Worm (Caenorhabditis elegans): ENCODE measurements around the gene tag-241.

Gene tag-241

ce11 chrX:11828661-11829060 lies 4.9 kb downstream of the tag-241 start:
- no peak for TF ChIP-seq dao-5 (tag; optimal IDR thresholded peaks at IDR 0.05)
- no peak for TF ChIP-seq him-1 (tag; optimal IDR thresholded peaks at IDR 0.05)

ce11 chrX:11837378-11837777 lies 13.6 kb downstream of the tag-241 start, which contains the start of gene taf-7.1:
Gene taf-7.1, minus strand, starts transcription at chrX:11837478.
- TF ChIP-seq him-1 (tag; optimal IDR thresholded peaks at IDR 0.05) = no peak
- TF ChIP-seq dao-5 (tag; optimal IDR thresholded peaks at IDR 0.05) = no peak
- TF ChIP-seq W03F9.2 (tag; optimal IDR thresholded peaks at IDR 0.05) = no peak

- TF ChIP-seq him-1 (tag; optimal IDR thresholded peaks at IDR 0.05) (no peak), W03F9.2 (tag; optimal IDR thresholded peaks at IDR 0.05) (no peak)
Observed at ce11 chrX:11843363-11843762, 19.6 kb downstream of the tag-241 start, which contains the start of gene F54F7.2. Gene F54F7.2, plus strand, starts transcription at chrX:11843663.

DNA sequence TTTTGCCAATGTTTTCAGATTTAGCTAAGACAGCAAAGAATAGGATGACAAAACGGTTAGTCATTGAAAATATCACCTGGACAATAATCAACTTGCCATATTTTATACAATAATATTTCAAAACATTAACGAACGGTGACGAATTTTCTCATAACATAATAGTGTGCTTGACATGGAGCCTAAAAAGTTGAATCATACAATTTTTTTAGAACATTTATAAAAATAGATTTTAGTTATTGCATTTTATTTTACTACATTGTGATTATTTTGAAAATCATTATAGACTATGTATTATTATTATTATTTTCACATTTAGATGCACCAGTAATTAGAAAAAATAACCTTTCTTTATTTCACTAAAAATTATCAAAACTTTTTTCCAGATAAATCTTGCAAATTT lies 24.8 kb downstream of the tag-241 start, which contains the start of gene F54F7.9:
Gene F54F7.9 (minus strand): TSS at position 101 of the 400 bp plus-strand sequence.
- TF ChIP-seq W03F9.2 (tag; optimal IDR thresholded peaks at IDR 0.05) (no peak), him-1 (tag; optimal IDR thresholded peaks at IDR 0.05) (no peak)

DNA sequence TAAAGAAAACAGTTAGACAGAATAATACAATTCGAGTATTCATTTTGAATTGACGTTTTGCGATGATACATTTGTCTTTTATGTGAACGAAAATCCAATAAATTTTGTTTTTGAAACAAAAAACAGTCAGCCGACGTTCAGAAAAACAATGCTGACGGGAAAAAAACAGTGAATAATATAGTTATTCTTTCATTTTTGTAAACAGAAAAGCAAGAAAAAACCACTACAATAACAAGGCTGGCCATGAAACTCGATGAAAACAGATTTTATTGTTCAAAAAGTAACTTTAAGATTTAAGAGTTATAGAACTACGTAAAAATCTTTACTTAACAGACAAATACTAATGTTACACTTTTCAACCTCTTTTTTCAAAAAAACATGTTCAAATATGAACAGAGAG lies 26.3 kb downstream of the tag-241 start, which contains the start of gene F54F7.3:
Gene F54F7.3 (minus strand): TSS at position 101 of the 400 bp plus-strand sequence.
- TF ChIP-seq dao-5 (tag; optimal IDR thresholded peaks at IDR 0.05) (no peak), W03F9.2 (tag; optimal IDR thresholded peaks at IDR 0.05) (no peak), him-1 (tag; optimal IDR thresholded peaks at IDR 0.05) (no peak)

DNA sequence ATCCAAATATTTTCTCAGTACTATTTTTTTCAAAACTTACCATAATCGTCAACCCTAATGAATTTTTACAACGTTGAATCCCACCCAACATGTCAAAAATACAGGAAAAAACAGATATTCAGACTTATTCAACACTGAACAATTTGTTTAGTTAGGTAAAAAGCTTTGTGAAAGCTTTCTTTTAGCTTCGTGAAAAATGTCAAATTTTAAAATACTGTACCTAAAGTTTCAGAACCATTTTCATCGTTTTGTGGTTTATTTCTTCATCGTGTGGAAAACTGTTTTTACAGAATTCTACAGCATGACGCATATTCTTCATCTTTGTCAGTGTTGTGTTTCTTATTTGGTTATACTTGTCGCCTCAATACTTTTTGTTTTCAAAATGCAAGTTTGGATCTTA lies 26.8 kb downstream of the tag-241 start, which contains the start of gene F54F7.14:
Gene F54F7.14 (plus strand): TSS at position 301 of the 400 bp plus-strand sequence.
- TF ChIP-seq W03F9.2 (tag; optimal IDR thresholded peaks at IDR 0.05) (no peak), dao-5 (tag; optimal IDR thresholded peaks at IDR 0.05) (no peak), him-1 (tag; optimal IDR thresholded peaks at IDR 0.05) (no peak)

ce11 chrX:11852494-11852893 lies 28.7 kb downstream of the tag-241 start, which contains the start of gene xtr-1:
Gene xtr-1, plus strand, starts transcription at chrX:11852794.
- TF ChIP-seq W03F9.2 (tag; optimal IDR thresholded peaks at IDR 0.05) (no peak), dao-5 (tag; optimal IDR thresholded peaks at IDR 0.05) (no peak), him-1 (tag; optimal IDR thresholded peaks at IDR 0.05) (no peak)

ce11 chrX:11854432-11854831 lies 30.6 kb downstream of the tag-241 start:
- TF ChIP-seq W03F9.2 (tag; optimal IDR thresholded peaks at IDR 0.05) (no peak), him-1 (tag; optimal IDR thresholded peaks at IDR 0.05) (no peak), dao-5 (tag; optimal IDR thresholded peaks at IDR 0.05) (no peak)

DNA sequence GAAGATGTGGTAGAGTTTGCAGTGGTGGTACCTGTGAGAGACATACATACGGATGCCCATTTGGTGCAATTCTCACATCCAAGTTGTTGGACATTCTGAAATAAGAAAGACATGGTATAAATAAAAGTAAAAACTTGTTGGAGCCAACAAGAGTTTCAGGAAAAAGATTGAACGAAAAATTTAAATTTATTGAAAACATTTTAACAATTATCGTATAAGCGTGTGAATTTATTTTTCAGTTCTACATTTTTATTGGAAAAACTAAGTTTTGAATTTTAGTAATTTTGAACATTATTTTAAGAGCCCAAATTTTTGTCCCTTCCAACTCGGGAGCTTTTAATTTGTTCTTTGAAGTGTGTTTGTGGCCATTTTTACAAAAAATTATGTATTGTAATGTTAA lies 31.1 kb downstream of the tag-241 start, which contains the start of gene F54F7.8:
Gene F54F7.8 (minus strand): TSS at position 101 of the 400 bp plus-strand sequence.
- no peak for TF ChIP-seq dao-5 (tag; optimal IDR thresholded peaks at IDR 0.05)

ce11 chrX:11856214-11856613 lies 32.4 kb downstream of the tag-241 start:
- TF ChIP-seq him-1 (tag; optimal IDR thresholded peaks at IDR 0.05) (no peak), W03F9.2 (tag; optimal IDR thresholded peaks at IDR 0.05) (no peak), dao-5 (tag; optimal IDR thresholded peaks at IDR 0.05) (no peak)

ce11 chrX:11857178-11857577 lies 33.4 kb downstream of the tag-241 start, which contains the start of gene mes-1:
Gene mes-1, plus strand, starts transcription at chrX:11857478.
- no peak for TF ChIP-seq W03F9.2 (tag; optimal IDR thresholded peaks at IDR 0.05)

ce11 chrX:11863307-11863706 lies 39.5 kb downstream of the tag-241 start, which contains the start of gene F54F7.10:
Gene F54F7.10, plus strand, starts transcription at chrX:11863607.
- TF ChIP-seq W03F9.2 (tag; optimal IDR thresholded peaks at IDR 0.05) = no peak
- TF ChIP-seq dao-5 (tag; optimal IDR thresholded peaks at IDR 0.05) = no peak
- TF ChIP-seq him-1 (tag; optimal IDR thresholded peaks at IDR 0.05) = no peak

- TF ChIP-seq dao-5 (tag; optimal IDR thresholded peaks at IDR 0.05) = no peak
- no peak for TF ChIP-seq him-1 (tag; optimal IDR thresholded peaks at IDR 0.05)
- TF ChIP-seq W03F9.2 (tag; optimal IDR thresholded peaks at IDR 0.05) = no peak
Observed at ce11 chrX:11865083-11865482, 41.3 kb downstream of the tag-241 start, which contains the start of gene F54F7.6. Gene F54F7.6, plus strand, starts transcription at chrX:11865383.

ce11 chrX:11869260-11869659 lies 45.5 kb downstream of the tag-241 start, which contains the start of gene dot-1.2:
Gene dot-1.2, minus strand, starts transcription at chrX:11869360.
- TF ChIP-seq him-1 (tag; optimal IDR thresholded peaks at IDR 0.05) = no peak
- no peak for TF ChIP-seq dao-5 (tag; optimal IDR thresholded peaks at IDR 0.05)
- TF ChIP-seq W03F9.2 (tag; optimal IDR thresholded peaks at IDR 0.05) = no peak

- TF ChIP-seq dao-5 (tag; optimal IDR thresholded peaks at IDR 0.05) (no peak), W03F9.2 (tag; optimal IDR thresholded peaks at IDR 0.05) (no peak), him-1 (tag; optimal IDR thresholded peaks at IDR 0.05) (no peak)
Observed at ce11 chrX:11870393-11870792, 46.6 kb downstream of the tag-241 start.
